Fruit fly (Drosophila melanogaster) whole organism, pupa: ENCODE results near the gene CG5181.

Experiments
- CG14655 ChIP-seq: fragments of 200-800 bp; sonication (Bioruptor generic); optimal IDR thresholded peaks from 3 replicates; lab custom pipeline; 2017; ENCODE audit warnings: mild to moderate bottlenecking, missing biosample characterization, missing genetic modification reagents, missing genetic modification characterization
- CG15710 ChIP-seq: fragments of 200-800 bp; sonication (Bioruptor generic); optimal IDR thresholded peaks from 2 replicates; lab custom pipeline; 2018; ENCODE audit warnings: missing biosample characterization, mild to moderate bottlenecking, missing genetic modification characterization, moderate library complexity
- CG32121 ChIP-seq: fragments of 200-800 bp; sonication (Bioruptor generic); IDR thresholded peaks from 2 replicates; pipeline ENCODE4 v1.3.6; 2022; ENCODE audit warnings: missing biosample characterization, missing genetic modification characterization
- CG4496 ChIP-seq: fragments of 200-800 bp; sonication (Bioruptor generic); IDR thresholded peaks from 3 replicates; pipeline ENCODE4 v1.3.6; 2022; ENCODE audit warnings: missing biosample characterization, missing genetic modification characterization
- CG8159 ChIP-seq: fragments of 200-800 bp; sonication (Bioruptor generic); optimal IDR thresholded peaks from 3 replicates; lab custom pipeline; 2018; ENCODE audit warnings: missing biosample characterization, mild to moderate bottlenecking, missing genetic modification characterization, moderate library complexity

- TF ChIP-seq CG32121 (no peak), CG14655 (GFP tag; lab: Kevin White, UChicago) (no peak), CG4496 (GFP tag; lab: Robert Waterston, UW) (no peak), CG8159 (tag; lab: Kevin White, UChicago) (no peak), CG15710 (tag; lab: Kevin White, UChicago) (no peak)
These were observed 23.8 kb upstream of the CG5181 start, which contains the start of gene CG5958 for dm6 chr2L:7433337-7433956.
